Worm (Caenorhabditis elegans) whole organism, L1 larva: ENCODE data around the gene scrm-8.

Experiments used
- aly-2 ChIP-seq: fragments of 150-350 bp; optimal IDR thresholded peaks from 2 replicates; lab custom pipeline; 2014; ENCODE audit warnings: missing biosample characterization, missing genetic modification characterization
- ceh-82 ChIP-seq, 3 experiments: fragments of 150-350 bp in 1 of 3; sonication (generic microtip) in 2 of 3; optimal IDR thresholded peaks; 2 replicates each; lab custom pipeline; 2014 to 2017; ENCODE audit warnings: missing biosample characterization in 3 of 3, missing genetic modification characterization in 3 of 3
- egl-27 ChIP-seq, 2 experiments: fragments of 150-350 bp in 1 of 2; sonication (generic microtip); optimal IDR thresholded peaks; 3 replicates each; lab custom pipeline; 2017 to 2018; ENCODE audit warnings: missing biosample characterization in 2 of 2, missing genetic modification characterization in 2 of 2, missing genetic modification reagents in 2 of 2
- elt-2 ChIP-seq: sonication (generic microtip); optimal IDR thresholded peaks from 2 replicates; lab custom pipeline; 2016; ENCODE audit warnings: missing genetic modification characterization, mild to moderate bottlenecking, inconsistent platforms, missing compliant biosample characterization, missing genetic modification reagents
- isw-1 ChIP-seq: fragments of 200-800 bp; sonication (Bioruptor generic); IDR thresholded peaks from 2 replicates; pipeline ENCODE4 v1.3.6; 2022; ENCODE audit warnings: missing genetic modification characterization, missing compliant biosample characterization
- nhr-11 ChIP-seq: fragments of 150-350 bp; optimal IDR thresholded peaks from 2 replicates; lab custom pipeline; 2014; ENCODE audit warnings: missing biosample characterization, missing genetic modification characterization
- nhr-12 ChIP-seq: sonication (generic microtip); optimal IDR thresholded peaks from 2 replicates; lab custom pipeline; 2017; ENCODE audit warnings: missing biosample characterization, missing genetic modification characterization
- nhr-237 ChIP-seq: fragments of 150-350 bp; optimal IDR thresholded peaks from 2 replicates; lab custom pipeline; 2014; ENCODE audit warnings: missing biosample characterization, missing genetic modification characterization
- nhr-28 ChIP-seq: fragments of 150-350 bp; optimal IDR thresholded peaks from 2 replicates; lab custom pipeline; 2014; ENCODE audit warnings: missing biosample characterization, missing genetic modification characterization
- nhr-71 ChIP-seq: sonication (generic microtip); optimal IDR thresholded peaks from 2 replicates; lab custom pipeline; 2016; ENCODE audit warnings: mild to moderate bottlenecking, missing genetic modification characterization, moderate library complexity, missing compliant biosample characterization
- nhr-77 ChIP-seq: fragments of 150-350 bp; optimal IDR thresholded peaks from 2 replicates; lab custom pipeline; 2014; ENCODE audit warnings: missing biosample characterization, missing genetic modification characterization
- nhr-90 ChIP-seq: sonication (generic microtip); optimal IDR thresholded peaks from 2 replicates; lab custom pipeline; 2016; ENCODE audit warnings: mild to moderate bottlenecking, missing genetic modification characterization, missing compliant biosample characterization; ENCODE audit not compliant: poor library complexity
- pax-3 ChIP-seq: fragments of 200-800 bp; sonication (Bioruptor generic); optimal IDR thresholded peaks from 2 replicates; lab custom pipeline; 2018; ENCODE audit warnings: mild to moderate bottlenecking, missing genetic modification characterization, moderate library complexity, missing compliant biosample characterization
- ztf-11 ChIP-seq, 2 experiments: sonication (generic microtip); optimal IDR thresholded peaks; 2 replicates each; lab custom pipeline; 2016 to 2017; ENCODE audit warnings: missing genetic modification characterization in 2 of 2, missing biosample characterization in 1 of 2, missing compliant biosample characterization in 1 of 2

ce11 chrIV:4144784-4145183, 19.7 kb upstream of the scrm-8 start, which contains the start of gene R07C12.3:
- no peak for TF ChIP-seq nhr-77 (tag; lab: Kevin White, UChicago)
- no peak for TF ChIP-seq elt-2
- TF ChIP-seq egl-27 (tag; optimal IDR thresholded peaks at IDR 0.05; lab: Kevin White, UChicago), result no peak
- no peak for TF ChIP-seq isw-1 (GFP tag; lab: Robert Waterston, UW)
- TF ChIP-seq aly-2 (tag; lab: Kevin White, UChicago), result no peak
- no peak for TF ChIP-seq nhr-237
- TF ChIP-seq pax-3 (tag; lab: Kevin White, UChicago), result no peak
- no peak for TF ChIP-seq nhr-11 (tag; lab: Kevin White, UChicago)
- TF ChIP-seq ztf-11 (tag; optimal IDR thresholded peaks at IDR 0.05; lab: Kevin White, UChicago), result no peak
- no peak for TF ChIP-seq nhr-90
- no peak for TF ChIP-seq nhr-12 (tag; lab: Kevin White, UChicago)
- TF ChIP-seq nhr-28 (tag; lab: Kevin White, UChicago), result no peak
- no peak for TF ChIP-seq ceh-82 (tag; optimal IDR thresholded peaks at IDR 0.05; lab: Kevin White, UChicago)
- no peak for TF ChIP-seq nhr-71 (tag; lab: Kevin White, UChicago)
